Worm (Caenorhabditis elegans): Measurements from ENCODE around the gene Y32B12B.4.

Gene Y32B12B.4

DNA sequence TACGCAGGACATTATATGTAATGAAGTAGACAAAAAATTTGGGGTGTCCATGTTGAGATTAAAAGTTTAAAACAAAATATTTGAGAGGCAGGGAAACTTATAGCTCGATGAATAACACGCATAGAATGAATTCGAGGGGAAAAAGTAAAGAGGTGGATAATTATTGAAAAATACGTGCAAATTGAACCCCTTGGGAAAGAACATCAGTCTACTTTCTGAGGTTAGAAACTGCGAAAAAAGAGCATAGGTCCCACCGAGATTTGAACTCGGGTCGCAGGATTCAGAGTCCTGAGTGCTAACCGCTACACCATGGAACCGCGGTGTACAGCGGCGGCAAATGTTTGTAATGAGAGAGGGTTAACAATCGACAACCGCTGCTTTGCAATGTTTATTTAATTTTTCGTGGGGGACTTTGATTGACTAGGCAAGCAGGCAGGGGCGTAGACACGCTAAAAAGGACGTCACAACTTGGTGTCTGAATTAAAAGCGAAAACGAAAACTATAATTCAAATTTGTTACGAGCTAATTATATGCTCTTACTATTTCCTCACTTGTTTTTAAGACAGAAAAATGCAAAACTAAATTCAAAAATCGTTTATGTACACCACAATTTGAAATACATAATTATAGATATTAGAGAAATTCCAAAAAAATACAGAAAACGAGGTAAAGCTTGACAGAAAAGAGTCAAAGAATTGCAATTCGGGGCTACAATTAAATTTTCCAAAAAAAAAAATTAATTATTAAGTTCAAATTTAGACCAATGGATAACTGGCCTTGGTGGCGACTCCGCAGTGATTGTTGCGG lies 39.1 kb downstream of the Y32B12B.4 start, which contains the start of gene srh-269 (continued):
- no peak for TF ChIP-seq lin-40 (tag; optimal IDR thresholded peaks at IDR 0.05)
- peak; percentile 51 for TF ChIP-seq gei-17 (GFP tag; optimal IDR thresholded peaks at IDR 0.05)

DNA sequence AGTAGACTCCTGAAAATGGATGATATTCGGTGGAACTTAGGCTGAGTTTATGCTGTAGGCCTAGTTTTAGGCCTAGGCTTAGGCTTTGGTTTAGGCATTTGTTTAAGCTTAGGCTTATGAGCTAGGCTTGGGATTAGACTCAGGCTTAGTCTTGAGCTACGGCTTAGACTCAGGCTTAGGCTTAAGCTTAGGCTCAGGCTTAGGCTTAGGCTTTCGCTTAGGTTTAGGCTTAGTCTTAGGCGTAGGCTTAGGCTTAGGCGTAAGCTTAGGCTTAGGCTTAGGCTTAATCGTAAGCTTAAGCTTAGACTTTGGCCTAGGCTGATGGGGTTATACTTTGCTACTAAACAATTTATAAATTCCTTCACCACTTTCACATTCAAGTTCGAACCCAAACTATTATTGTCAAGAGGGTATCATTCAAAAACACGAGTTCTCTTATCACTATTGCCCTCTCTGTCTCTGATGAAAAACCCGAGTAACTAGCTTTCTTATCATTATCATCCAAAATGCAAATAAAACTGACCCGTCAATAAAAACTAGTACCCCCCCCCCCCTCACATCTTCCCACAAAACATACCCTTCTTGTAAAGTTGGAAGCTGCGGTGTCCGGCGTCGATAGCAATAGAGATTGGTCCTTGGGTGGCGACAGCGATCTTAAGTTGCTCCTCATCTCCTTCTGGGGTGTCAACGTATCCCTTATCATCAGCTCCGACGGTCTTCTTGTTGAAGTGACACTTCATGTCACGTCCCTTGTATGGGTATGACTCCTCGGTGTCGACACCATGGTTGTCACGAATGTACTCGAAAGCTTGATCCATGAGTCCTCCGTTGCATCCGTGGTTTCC lies 40.0 kb downstream of the Y32B12B.4 start:
- TF ChIP-seq aptf-2 (GFP tag; conservative IDR thresholded peaks at IDR 0.05) = no peak
- no peak for TF ChIP-seq F57C9.4 (tag; optimal IDR thresholded peaks at IDR 0.05)
- peak; percentile 20; the same call in 1 of the 2 replicates for TF ChIP-seq madf-6 (GFP tag; IDR thresholded peaks at IDR 0.05)
- peak; percentile 40 for TF ChIP-seq F52B5.7 (tag; optimal IDR thresholded peaks at IDR 0.05)
- TF ChIP-seq B0336.3 (GFP tag; IDR thresholded peaks at IDR 0.05) = 0 out of 2 replicates have a peak, but pooled peaks have one; percentile 1
- no peak for TF ChIP-seq ztf-18 (tag; optimal IDR thresholded peaks at IDR 0.05)
- 0 out of 2 replicates have a peak, but pooled peaks have one; percentile 12 for TF ChIP-seq hmg-20 (GFP tag; IDR thresholded peaks at IDR 0.05)
- no peak for TF ChIP-seq B0019.2 (GFP tag; conservative IDR thresholded peaks at IDR 0.05)
- no peak for TF ChIP-seq lir-1 (GFP tag; conservative IDR thresholded peaks at IDR 0.05)
- 0 out of 2 replicates have a peak, but pooled peaks have one; percentile 8 for TF ChIP-seq hmg-1.2 (GFP tag; IDR thresholded peaks at IDR 0.05)
- TF ChIP-seq ztf-25 (GFP tag; IDR thresholded peaks at IDR 0.05) = no peak
- no peak for TF ChIP-seq somi-1 (GFP tag; optimal IDR thresholded peaks at IDR 0.05)
- peak; percentile 34 for TF ChIP-seq ZK185.1 (tag; optimal IDR thresholded peaks at IDR 0.05; ENCODE audit: poor library complexity, severe bottlenecking)
- TF ChIP-seq hlh-12 (tag; optimal IDR thresholded peaks at IDR 0.05) = peak; percentile 13
- TF ChIP-seq nhr-80 (tag; optimal IDR thresholded peaks at IDR 0.05) = peak; percentile 0
- TF ChIP-seq pbrm-1 (GFP tag; IDR thresholded peaks at IDR 0.05) = 0 out of 2 replicates have a peak, but pooled peaks have one; percentile 8
- peak; percentile 5 for TF ChIP-seq dpff-1 (tag; optimal IDR thresholded peaks at IDR 0.05)
- peak; percentile 6 for TF ChIP-seq zim-3 (tag; optimal IDR thresholded peaks at IDR 0.05)
- TF ChIP-seq gei-17 (GFP tag; optimal IDR thresholded peaks at IDR 0.05) = peak; percentile 10
- TF ChIP-seq egrh-3 (GFP tag; IDR thresholded peaks at IDR 0.05) = no peak
- TF ChIP-seq pha-4 (tag; optimal IDR thresholded peaks at IDR 0.05) = peak; percentile 53
- peak; percentile 40 for TF ChIP-seq Y56A3A.18 (GFP tag; IDR thresholded peaks at IDR 0.05)
- no peak for TF ChIP-seq cebp-1 (GFP tag; IDR thresholded peaks at IDR 0.05)
- peak; percentile 13 for TF ChIP-seq cebp-1 (tag; optimal IDR thresholded peaks at IDR 0.05)
- TF ChIP-seq lsy-27 (tag; optimal IDR thresholded peaks at IDR 0.05; ENCODE audit: borderline replicate concordance, insufficient read depth) = no peak
- peak; percentile 8; the same call in 1 of the 2 replicates for TF ChIP-seq hsf-1 (GFP tag; IDR thresholded peaks at IDR 0.05)
- TF ChIP-seq F23B12.7 (tag; optimal IDR thresholded peaks at IDR 0.05; ENCODE audit: insufficient read depth) = no peak
- TF ChIP-seq Y53G8AR.9 (GFP tag; conservative IDR thresholded peaks at IDR 0.05) = 0 out of 2 replicates have a peak, but pooled peaks have one; percentile 58
- TF ChIP-seq B0035.1 (tag; optimal IDR thresholded peaks at IDR 0.05) = no peak
- peak; percentile 14 for TF ChIP-seq ztf-3 (GFP tag; optimal IDR thresholded peaks at IDR 0.05)
- no peak for TF ChIP-seq rpc-1 (optimal IDR thresholded peaks at IDR 0.05)
- no peak for TF ChIP-seq rpc-1 (tag; optimal IDR thresholded peaks at IDR 0.05)
- TF ChIP-seq ceh-58 (GFP tag; IDR thresholded peaks at IDR 0.05) = peak; percentile 1; the same call in 1 of the 2 replicates
- peak; percentile 71 for TF ChIP-seq unc-62 (GFP tag; optimal IDR thresholded peaks at IDR 0.05)
- no peak for TF ChIP-seq C06A6.2 (GFP tag; conservative IDR thresholded peaks at IDR 0.05)

Measured in whole organism, young adult.